Worm (Caenorhabditis elegans) whole organism, L3 larva: ENCODE data around the gene ZC404.16.

Experiments used
- ZK546.5 ChIP-seq: sonication (generic microtip); optimal IDR thresholded peaks from 2 replicates; lab custom pipeline; 2017; ENCODE audit warnings: missing biosample characterization, missing genetic modification characterization
- ama-1 ChIP-seq: fragments of 150-350 bp; optimal IDR thresholded peaks from 2 replicates; lab custom pipeline; 2018
- ceh-28 ChIP-seq: fragments of 150-350 bp; optimal IDR thresholded peaks from 2 replicates; lab custom pipeline; 2014; ENCODE audit warnings: missing biosample characterization, missing genetic modification reagents, missing genetic modification characterization
- eor-1 ChIP-seq, 2 experiments: fragments of 150-350 bp; optimal IDR thresholded peaks; 2 replicates each; lab custom pipeline; 2014 to 2018; ENCODE audit warnings: missing biosample characterization in 2 of 2, missing genetic modification characterization in 2 of 2
- fkh-2 ChIP-seq: fragments of 150-350 bp; optimal IDR thresholded peaks from 2 replicates; lab custom pipeline; 2014; ENCODE audit warnings: missing biosample characterization, missing genetic modification reagents, missing genetic modification characterization
- fos-1 ChIP-seq: fragments of 150-350 bp; optimal IDR thresholded peaks from 2 replicates; lab custom pipeline; 2014; ENCODE audit warnings: missing biosample characterization, missing genetic modification characterization
- hmg-11 ChIP-seq: sonication (generic microtip); optimal IDR thresholded peaks from 2 replicates; lab custom pipeline; 2016; ENCODE audit warnings: missing genetic modification characterization, missing compliant biosample characterization
- jun-1 ChIP-seq: fragments of 150-350 bp; optimal IDR thresholded peaks from 2 replicates; lab custom pipeline; 2014; ENCODE audit warnings: missing biosample characterization, missing genetic modification reagents, missing genetic modification characterization
- nhr-12 ChIP-seq: fragments of 150-350 bp; optimal IDR thresholded peaks from 2 replicates; lab custom pipeline; 2014; ENCODE audit warnings: missing biosample characterization, missing genetic modification characterization
- nhr-237 ChIP-seq: fragments of 150-350 bp; optimal IDR thresholded peaks from 2 replicates; lab custom pipeline; 2014; ENCODE audit warnings: missing biosample characterization, missing genetic modification characterization
- nhr-43 ChIP-seq: sonication (generic microtip); optimal IDR thresholded peaks from 2 replicates; lab custom pipeline; 2016; ENCODE audit warnings: mild to moderate bottlenecking, missing genetic modification characterization, missing compliant biosample characterization; ENCODE audit not compliant: poor library complexity, severe bottlenecking
- nhr-77 ChIP-seq: fragments of 150-350 bp; optimal IDR thresholded peaks from 2 replicates; lab custom pipeline; 2014; ENCODE audit warnings: missing biosample characterization, missing genetic modification characterization
- pqm-1 ChIP-seq: fragments of 150-350 bp; optimal IDR thresholded peaks from 2 replicates; lab custom pipeline; 2017; ENCODE audit warnings: missing biosample characterization, missing genetic modification characterization, inconsistent platforms
- skn-1 ChIP-seq: fragments of 150-350 bp; optimal IDR thresholded peaks from 2 replicates; lab custom pipeline; 2014; ENCODE audit warnings: missing biosample characterization, missing genetic modification characterization
- tbx-2 ChIP-seq: sonication (generic microtip); optimal IDR thresholded peaks from 2 replicates; lab custom pipeline; 2016; ENCODE audit warnings: mild to moderate bottlenecking, missing genetic modification characterization, missing compliant biosample characterization

The ZC404.16 gene

ce11 chrV:6726279-6726678 is 47.4 kb downstream of the ZC404.16 start:
- TF ChIP-seq skn-1 = no peak
- no peak for TF ChIP-seq jun-1 (tag; lab: Kevin White, UChicago)
- no peak for TF ChIP-seq pqm-1
- TF ChIP-seq eor-1 (tag; optimal IDR thresholded peaks at IDR 0.05; lab: Kevin White, UChicago) = no peak
- TF ChIP-seq nhr-12 (tag; lab: Kevin White, UChicago) = no peak
- TF ChIP-seq nhr-43 (tag; lab: Kevin White, UChicago) = no peak
- TF ChIP-seq nhr-77 (tag; lab: Kevin White, UChicago) = no peak
- TF ChIP-seq nhr-237 (tag; lab: Kevin White, UChicago) = no peak
- no peak for TF ChIP-seq fos-1
- TF ChIP-seq hmg-11 (tag; lab: Kevin White, UChicago) = no peak
- TF ChIP-seq tbx-2 (tag; lab: Kevin White, UChicago) = no peak
- TF ChIP-seq ZK546.5 (tag; lab: Kevin White, UChicago) = no peak
- TF ChIP-seq, all 47 proteins: peak for 0

DNA sequence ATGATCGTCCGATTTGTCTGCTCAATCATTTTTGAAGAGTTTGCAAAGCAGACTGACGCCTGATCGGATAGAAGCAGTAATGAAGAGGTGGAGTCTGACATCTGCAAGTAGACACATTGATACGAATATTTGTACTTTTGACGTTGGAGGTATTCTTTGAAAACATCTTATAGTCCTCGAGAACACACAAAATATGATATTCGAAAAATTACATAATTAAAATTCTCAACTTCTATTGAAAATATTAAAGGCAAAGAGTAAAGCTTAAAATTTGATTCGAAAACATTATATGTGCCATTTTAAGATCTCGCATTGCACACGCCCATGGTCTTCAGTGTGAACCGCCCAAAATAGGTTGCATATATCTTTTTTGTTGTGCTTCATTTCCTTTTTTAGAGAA is 51.3 kb downstream of the ZC404.16 start, which contains the start of gene ZC487.2:
ZC487.2 (minus strand) TSS at position 101 of the 400 bp plus-strand sequence.
- no peak for TF ChIP-seq ama-1 (lab: Kevin White, UChicago)
- TF ChIP-seq ceh-28 (tag; lab: Kevin White, UChicago) = no peak
- no peak for TF ChIP-seq fkh-2 (tag; lab: Kevin White, UChicago)
- no peak for TF ChIP-seq nhr-43 (tag; lab: Kevin White, UChicago)
